Fruit fly (Drosophila melanogaster): ENCODE results near the gene Sfp24C1.

The Sfp24C1 gene

dm6 chr2L:3712949-3713416, 12.5 kb downstream of the Sfp24C1 start, which contains the start of the genes CG31955 and CG2818 (continued):
- TF ChIP-seq croc (GFP tag; conservative IDR thresholded peaks at IDR 0.05) = no peak
- TF ChIP-seq row (GFP tag; IDR thresholded peaks at IDR 0.05) = peak; percentile 63
- no peak for TF ChIP-seq Stat92E (GFP tag; optimal IDR thresholded peaks at IDR 0.05)
- peak; percentile 63; the same call in 1 of the 2 replicates for TF ChIP-seq CG2129 (GFP tag; IDR thresholded peaks at IDR 0.05; ENCODE audit: partially characterized antibody)
- peak; percentile 18 for TF ChIP-seq grau (tag; optimal IDR thresholded peaks at IDR 0.05)
- no peak for TF ChIP-seq CG12299 (tag; optimal IDR thresholded peaks at IDR 0.05)
- TF ChIP-seq pho (GFP tag; optimal IDR thresholded peaks at IDR 0.05) = no peak
- no peak for TF ChIP-seq nom (GFP tag; optimal IDR thresholded peaks at IDR 0.05)
- no peak for TF ChIP-seq Ptx1 (GFP tag; IDR thresholded peaks at IDR 0.05)
- TF ChIP-seq stc (GFP tag; IDR thresholded peaks at IDR 0.05) = no peak
- peak; percentile 36 for TF ChIP-seq CG30020 (tag; optimal IDR thresholded peaks at IDR 0.05)
- no peak for TF ChIP-seq hkb (optimal IDR thresholded peaks at IDR 0.05)
- no peak for TF ChIP-seq hkb (GFP tag; IDR thresholded peaks at IDR 0.05)
- no peak for TF ChIP-seq CG7963 (GFP tag; IDR thresholded peaks at IDR 0.05; ENCODE audit: partially characterized antibody)
- no peak for TF ChIP-seq CG14014 (GFP tag; IDR thresholded peaks at IDR 0.05)
- TF ChIP-seq cwo (GFP tag; optimal IDR thresholded peaks at IDR 0.05) = no peak
- TF ChIP-seq run (tag; optimal IDR thresholded peaks at IDR 0.05) = no peak
- TF ChIP-seq CG7928 (GFP tag; optimal IDR thresholded peaks at IDR 0.05) = no peak
- no peak for TF ChIP-seq sim (GFP tag; IDR thresholded peaks at IDR 0.05)
- peak; percentile 47 for TF ChIP-seq CoRest (tag; optimal IDR thresholded peaks at IDR 0.05)
- no peak for TF ChIP-seq CG43689 (GFP tag; IDR thresholded peaks at IDR 0.05)
- TF ChIP-seq crp (GFP tag; optimal IDR thresholded peaks at IDR 0.05) = peak; percentile 71 to 96
- TF ChIP-seq CG18764 (GFP tag; optimal IDR thresholded peaks at IDR 0.05) = no peak
- TF ChIP-seq NfI (GFP tag; optimal IDR thresholded peaks at IDR 0.05) = peak; percentile 26
- no peak for TF ChIP-seq CG1024 (GFP tag; IDR thresholded peaks at IDR 0.05)
- no peak for TF ChIP-seq Vsx1 (GFP tag; optimal IDR thresholded peaks at IDR 0.05)
- TF ChIP-seq stwl (tag; optimal IDR thresholded peaks at IDR 0.05) = peak; percentile 70
- TF ChIP-seq Tbp (GFP tag; optimal IDR thresholded peaks at IDR 0.05) = no peak
- no peak for TF ChIP-seq repo (GFP tag; optimal IDR thresholded peaks at IDR 0.05)
- no peak for TF ChIP-seq CG14965 (GFP tag; optimal IDR thresholded peaks at IDR 0.05; ENCODE audit: borderline replicate concordance)
- no peak for TF ChIP-seq CG15011 (GFP tag; optimal IDR thresholded peaks at IDR 0.05)
- TF ChIP-seq Sox100B (GFP tag; optimal IDR thresholded peaks at IDR 0.05) = no peak
- peak; percentile 75 for TF ChIP-seq lilli (GFP tag; optimal IDR thresholded peaks at IDR 0.05)
- peak; percentile 1 for TF ChIP-seq az2 (GFP tag; optimal IDR thresholded peaks at IDR 0.05)
- TF ChIP-seq odd (GFP tag; optimal IDR thresholded peaks at IDR 0.05) = no peak
- TF ChIP-seq wor (GFP tag; IDR thresholded peaks at IDR 0.05) = no peak
- no peak for TF ChIP-seq CG11695 (GFP tag; IDR thresholded peaks at IDR 0.05)
- no peak for TF ChIP-seq bcd (GFP tag; optimal IDR thresholded peaks at IDR 0.05)
- no peak for TF ChIP-seq CG2712 (tag; optimal IDR thresholded peaks at IDR 0.05)
- no peak for TF ChIP-seq lbe (GFP tag; optimal IDR thresholded peaks at IDR 0.05)
- TF ChIP-seq sna (GFP tag; IDR thresholded peaks at IDR 0.05; ENCODE audit: partially characterized antibody) = peak; percentile 85
- TF ChIP-seq CG5180 (GFP tag; optimal IDR thresholded peaks at IDR 0.05) = no peak
- peak; percentile 49 for TF ChIP-seq CG17829 (tag; optimal IDR thresholded peaks at IDR 0.05)
- no peak for TF ChIP-seq disco-r (GFP tag; optimal IDR thresholded peaks at IDR 0.05)
- TF ChIP-seq shn (GFP tag; optimal IDR thresholded peaks at IDR 0.05) = no peak
- TF ChIP-seq BtbVII (GFP tag; optimal IDR thresholded peaks at IDR 0.05) = no peak
- TF ChIP-seq Chrac-16 (GFP tag; optimal IDR thresholded peaks at IDR 0.05) = no peak
- peak; percentile 58 for TF ChIP-seq CG3995 (GFP tag; optimal IDR thresholded peaks at IDR 0.05)
- no peak for TF ChIP-seq Mrtf (GFP tag; IDR thresholded peaks at IDR 0.05)
- no peak for TF ChIP-seq Aef1 (GFP tag; IDR thresholded peaks at IDR 0.05)
- no peak for TF ChIP-seq CG12219 (GFP tag; optimal IDR thresholded peaks at IDR 0.05)
